Worm (Caenorhabditis elegans) whole organism, L1 larva: ENCODE measurements around the gene lido-10.

Source experiments
- C04F5.9 ChIP-seq: sonication (generic microtip); optimal IDR thresholded peaks from 2 replicates; lab custom pipeline; 2016; ENCODE audit warnings: missing genetic modification characterization, missing compliant biosample characterization
- C34B4.2 ChIP-seq: sonication (generic microtip); optimal IDR thresholded peaks from 2 replicates; lab custom pipeline; 2017; ENCODE audit warnings: mild to moderate bottlenecking, missing genetic modification characterization, missing compliant biosample characterization
- F16B12.6 ChIP-seq: fragments of 150-350 bp; optimal IDR thresholded peaks from 2 replicates; lab custom pipeline; 2014; ENCODE audit warnings: missing biosample characterization, missing genetic modification characterization
- Y116A8C.19 ChIP-seq: sonication (generic microtip); optimal IDR thresholded peaks from 2 replicates; lab custom pipeline; 2016; ENCODE audit warnings: missing compliant biosample characterization, missing genetic modification characterization, borderline replicate concordance
- alr-1 ChIP-seq: fragments of 200-800 bp; sonication (Bioruptor generic); optimal IDR thresholded peaks from 2 replicates; lab custom pipeline; 2018; ENCODE audit warnings: borderline replicate concordance, mild to moderate bottlenecking, missing genetic modification characterization, missing compliant biosample characterization
- ceh-8 ChIP-seq: fragments of 200-800 bp; sonication (Bioruptor generic); optimal IDR thresholded peaks from 2 replicates; lab custom pipeline; 2018; ENCODE audit warnings: mild to moderate bottlenecking, missing genetic modification characterization, moderate library complexity, missing compliant biosample characterization
- ceh-82 ChIP-seq, 3 experiments: fragments of 150-350 bp in 1 of 3; sonication (generic microtip) in 2 of 3; optimal IDR thresholded peaks; 2 replicates each; lab custom pipeline; 2014 to 2017; ENCODE audit warnings: missing biosample characterization in 3 of 3, missing genetic modification characterization in 3 of 3
- ces-1 ChIP-seq: fragments of 150-350 bp; optimal IDR thresholded peaks from 2 replicates; lab custom pipeline; 2014; ENCODE audit warnings: missing biosample characterization, missing genetic modification reagents, missing genetic modification characterization
- efl-1 ChIP-seq, 4 experiments: fragments of 150-350 bp; optimal IDR thresholded peaks in 3 of 4; peaks in 1 of 4; 1 replicate in 1 of 4; 2 replicates in 3 of 4; lab custom pipeline; 2014; ENCODE audit warnings: missing biosample characterization in 2 of 4, missing genetic modification characterization in 2 of 4, missing genetic modification reagents in 2 of 4
- ets-5 ChIP-seq: fragments of 200-800 bp; sonication (Bioruptor generic); IDR thresholded peaks from 2 replicates; pipeline ENCODE4 v1.3.6; 2022; ENCODE audit warnings: missing genetic modification characterization, missing compliant biosample characterization
- fkh-10 ChIP-seq: sonication (generic microtip); optimal IDR thresholded peaks from 2 replicates; lab custom pipeline; 2017; ENCODE audit warnings: missing biosample characterization, missing genetic modification reagents, missing genetic modification characterization
- fkh-4 ChIP-seq: sonication (generic microtip); optimal IDR thresholded peaks from 2 replicates; lab custom pipeline; 2016; ENCODE audit warnings: missing compliant biosample characterization, missing genetic modification characterization, borderline replicate concordance
- fos-1 ChIP-seq: fragments of 150-350 bp; optimal IDR thresholded peaks from 2 replicates; lab custom pipeline; 2014; ENCODE audit warnings: missing biosample characterization, missing genetic modification characterization
- grh-1 ChIP-seq: fragments of 200-800 bp; sonication (Bioruptor generic); IDR thresholded peaks from 2 replicates; pipeline ENCODE4 v1.3.6; 2022; ENCODE audit warnings: missing genetic modification reagents, missing genetic modification characterization, missing compliant biosample characterization
- hlh-17 ChIP-seq: fragments of 200-800 bp; sonication (Bioruptor generic); optimal IDR thresholded peaks from 2 replicates; lab custom pipeline; 2018; ENCODE audit warnings: missing genetic modification characterization, mild to moderate bottlenecking, missing compliant biosample characterization, moderate library complexity, borderline replicate concordance
- hlh-4 ChIP-seq: sonication (generic microtip); optimal IDR thresholded peaks from 2 replicates; lab custom pipeline; 2016; ENCODE audit warnings: mild to moderate bottlenecking, missing genetic modification characterization, missing compliant biosample characterization
- irx-1 ChIP-seq: sonication (generic microtip); optimal IDR thresholded peaks from 2 replicates; lab custom pipeline; 2016; ENCODE audit warnings: missing genetic modification characterization, missing compliant biosample characterization
- jun-1 ChIP-seq: fragments of 150-350 bp; optimal IDR thresholded peaks from 2 replicates; lab custom pipeline; 2014; ENCODE audit warnings: missing biosample characterization, missing genetic modification reagents, missing genetic modification characterization
- lin-13 ChIP-seq: fragments of 150-350 bp; optimal IDR thresholded peaks from 2 replicates; lab custom pipeline; 2014; ENCODE audit warnings: missing biosample characterization, missing genetic modification reagents, missing genetic modification characterization
- lin-14 ChIP-seq: fragments of 200-800 bp; sonication (Bioruptor generic); optimal IDR thresholded peaks from 2 replicates; lab custom pipeline; 2018; ENCODE audit warnings: mild to moderate bottlenecking, missing genetic modification characterization, moderate library complexity, missing compliant biosample characterization
- lin-15B ChIP-seq: fragments of 150-350 bp; sonication (generic microtip); optimal IDR thresholded peaks from 3 replicates; lab custom pipeline; 2014; ENCODE audit warnings: missing biosample characterization, missing genetic modification characterization
- lsy-2 ChIP-seq, 2 experiments: fragments of 150-350 bp; optimal IDR thresholded peaks; 2 replicates each; lab custom pipeline; 2014; ENCODE audit warnings: missing biosample characterization in 2 of 2, missing genetic modification characterization in 2 of 2
- mab-9 ChIP-seq: fragments of 200-800 bp; sonication (Bioruptor generic); IDR thresholded peaks from 2 replicates; pipeline ENCODE4 v1.3.6; 2022; ENCODE audit warnings: missing genetic modification reagents, missing genetic modification characterization, missing compliant biosample characterization
- nhr-237 ChIP-seq: fragments of 150-350 bp; optimal IDR thresholded peaks from 2 replicates; lab custom pipeline; 2014; ENCODE audit warnings: missing biosample characterization, missing genetic modification characterization
- nhr-28 ChIP-seq: fragments of 150-350 bp; optimal IDR thresholded peaks from 2 replicates; lab custom pipeline; 2014; ENCODE audit warnings: missing biosample characterization, missing genetic modification characterization
- nhr-76 ChIP-seq: sonication (generic microtip); optimal IDR thresholded peaks from 2 replicates; lab custom pipeline; 2017; ENCODE audit warnings: missing biosample characterization, missing genetic modification characterization
- nhr-90 ChIP-seq: sonication (generic microtip); optimal IDR thresholded peaks from 2 replicates; lab custom pipeline; 2016; ENCODE audit warnings: mild to moderate bottlenecking, missing genetic modification characterization, missing compliant biosample characterization; ENCODE audit not compliant: poor library complexity
- snpc-4 ChIP-seq: fragments of 150-350 bp; optimal IDR thresholded peaks from 2 replicates; lab custom pipeline; 2014; ENCODE audit warnings: missing biosample characterization, missing genetic modification characterization
- snu-23 ChIP-seq: sonication (generic microtip); optimal IDR thresholded peaks from 2 replicates; lab custom pipeline; 2016; ENCODE audit warnings: missing genetic modification characterization, missing compliant biosample characterization
- sup-37 ChIP-seq: fragments of 200-800 bp; sonication (Bioruptor generic); optimal IDR thresholded peaks from 2 replicates; lab custom pipeline; 2018; ENCODE audit warnings: mild to moderate bottlenecking, missing genetic modification characterization, missing compliant biosample characterization
- tlp-1 ChIP-seq: fragments of 150-350 bp; optimal IDR thresholded peaks from 2 replicates; lab custom pipeline; 2014; ENCODE audit warnings: missing biosample characterization, missing genetic modification characterization
- unc-30 ChIP-seq: sonication (generic microtip); optimal IDR thresholded peaks from 2 replicates; lab custom pipeline; 2017; ENCODE audit warnings: missing biosample characterization, missing genetic modification characterization
- vab-15 ChIP-seq: sonication (generic microtip); optimal IDR thresholded peaks from 2 replicates; lab custom pipeline; 2017; ENCODE audit warnings: missing genotype, mild to moderate bottlenecking, missing genetic modification characterization, missing compliant biosample characterization
- ztf-11 ChIP-seq, 2 experiments: sonication (generic microtip); optimal IDR thresholded peaks; 2 replicates each; lab custom pipeline; 2016 to 2017; ENCODE audit warnings: missing genetic modification characterization in 2 of 2, missing biosample characterization in 1 of 2, missing compliant biosample characterization in 1 of 2
- ztf-4 ChIP-seq: fragments of 150-350 bp; optimal IDR thresholded peaks from 2 replicates; lab custom pipeline; 2014; ENCODE audit warnings: missing biosample characterization, missing genetic modification characterization

The lido-10 gene

ce11 chrII:3000535-3001264, 1.6 kb upstream of the lido-10 start, which contains the start of gene lido-9:
Gene lido-9, plus strand, starts transcription at chrII:3000768.
- TF ChIP-seq nhr-237 (no peak), ztf-4 (tag; lab: Kevin White, UChicago) (no peak), fkh-10 (GFP tag; lab: Kevin White, UChicago) (no peak), ceh-82 (tag; optimal IDR thresholded peaks at IDR 0.05; lab: Kevin White, UChicago) (no peak), efl-1 (optimal IDR thresholded peaks at IDR 0.05; lab: Kevin White, UChicago) (no peak), efl-1 (GFP tag; optimal IDR thresholded peaks at IDR 0.05 in 1 of 2; lab: Kevin White, UChicago) (no peak), C04F5.9 (tag; lab: Kevin White, UChicago) (no peak), jun-1 (tag; lab: Kevin White, UChicago) (no peak), irx-1 (tag; lab: Kevin White, UChicago) (no peak), C34B4.2 (tag; lab: Kevin White, UChicago) (no peak), ztf-11 (tag; optimal IDR thresholded peaks at IDR 0.05; lab: Kevin White, UChicago) (no peak), hlh-17 (no peak), mab-9 (GFP tag; lab: Robert Waterston, UW) (no peak), lin-13 (no peak), vab-15 (tag; lab: Kevin White, UChicago) (no peak), Y116A8C.19 (tag; lab: Kevin White, UChicago) (no peak), nhr-76 (tag; lab: Kevin White, UChicago) (no peak), fos-1 (no peak), sup-37 (no peak), snpc-4 (no peak), alr-1 (tag; lab: Kevin White, UChicago) (no peak)

ce11 chrII:3003667-3004066, 1.4 kb downstream of the lido-10 start, which contains the start of gene lido-11:
Gene lido-11, plus strand, starts transcription at chrII:3003967.
- no peak for TF ChIP-seq lin-15B (tag; lab: Kevin White, UChicago)

DNA sequence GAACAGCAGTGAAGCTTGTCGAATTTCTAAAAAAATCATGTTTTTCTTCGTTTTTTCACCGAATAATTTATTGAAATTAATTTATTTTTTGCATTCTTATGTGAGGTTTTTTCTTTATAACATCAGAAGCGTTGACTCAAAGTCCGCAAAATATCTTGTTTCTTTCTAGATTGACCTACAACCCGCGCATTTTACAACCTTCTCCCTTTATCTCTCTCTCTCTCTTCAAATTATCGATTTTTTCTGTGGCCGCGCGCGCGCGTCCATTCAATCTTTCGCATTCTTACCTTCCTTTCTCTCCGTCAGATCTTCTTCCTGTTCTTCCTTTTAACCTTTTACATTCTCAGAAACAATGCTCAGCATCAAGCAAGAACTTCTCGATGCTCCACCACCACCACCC, 3.2 kb downstream of the lido-10 start, which contains the start of gene lido-12:
TSS of gene lido-12 (plus strand) at position 301 of the 400 bp plus-strand sequence.
- no peak for TF ChIP-seq unc-30 (tag; lab: Kevin White, UChicago)
- no peak for TF ChIP-seq F16B12.6
- TF ChIP-seq grh-1 (GFP tag; lab: Robert Waterston, UW), result no peak
- no peak for TF ChIP-seq tlp-1 (tag; lab: Kevin White, UChicago)

ce11 chrII:3008400-3008799, 6.1 kb downstream of the lido-10 start, which contains the start of gene sdz-5:
Gene sdz-5, plus strand, starts transcription at chrII:3008700.
- TF ChIP-seq lsy-2 (tag; optimal IDR thresholded peaks at IDR 0.05; lab: Kevin White, UChicago) (no peak), lin-14 (GFP tag; lab: Kevin White, UChicago) (no peak), ces-1 (no peak), ceh-8 (GFP tag; lab: Kevin White, UChicago) (no peak), nhr-90 (tag; lab: Kevin White, UChicago) (no peak), snu-23 (GFP tag; lab: Kevin White, UChicago) (no peak), C34B4.2 (tag; lab: Kevin White, UChicago) (no peak), nhr-237 (no peak), lin-13 (no peak), ets-5 (no peak), hlh-17 (no peak), nhr-28 (tag; lab: Kevin White, UChicago) (no peak), hlh-4 (tag; lab: Kevin White, UChicago) (no peak), irx-1 (tag; lab: Kevin White, UChicago) (no peak), fkh-4 (tag; lab: Kevin White, UChicago) (no peak), Y116A8C.19 (tag; lab: Kevin White, UChicago) (no peak)
- TF ChIP-seq, all 84 proteins: peak for 0
